Worm (Caenorhabditis elegans) whole organism, L4 larva: Measurements from ENCODE around the gene rsp-4.

ENCODE experiments used
- daf-8 ChIP-seq: fragments of 200-800 bp; sonication (Bioruptor generic); IDR thresholded peaks from 2 replicates; pipeline ENCODE4 v1.3.6; 2022; ENCODE audit warnings: missing genetic modification characterization, missing compliant biosample characterization
- lin-1 ChIP-seq: fragments of 200-800 bp; sonication (Bioruptor generic); IDR thresholded peaks from 2 replicates; pipeline ENCODE4 v1.3.6; 2022; ENCODE audit warnings: missing genetic modification reagents, missing genetic modification characterization, missing compliant biosample characterization
- lin-15B ChIP-seq: fragments of 150-350 bp; sonication (generic microtip); optimal IDR thresholded peaks from 3 replicates; lab custom pipeline; 2014; ENCODE audit warnings: missing biosample characterization, missing genetic modification characterization
- pqm-1 ChIP-seq: sonication (generic microtip); optimal IDR thresholded peaks from 2 replicates; lab custom pipeline; 2017; ENCODE audit warnings: missing biosample characterization, missing genetic modification characterization

DNA sequence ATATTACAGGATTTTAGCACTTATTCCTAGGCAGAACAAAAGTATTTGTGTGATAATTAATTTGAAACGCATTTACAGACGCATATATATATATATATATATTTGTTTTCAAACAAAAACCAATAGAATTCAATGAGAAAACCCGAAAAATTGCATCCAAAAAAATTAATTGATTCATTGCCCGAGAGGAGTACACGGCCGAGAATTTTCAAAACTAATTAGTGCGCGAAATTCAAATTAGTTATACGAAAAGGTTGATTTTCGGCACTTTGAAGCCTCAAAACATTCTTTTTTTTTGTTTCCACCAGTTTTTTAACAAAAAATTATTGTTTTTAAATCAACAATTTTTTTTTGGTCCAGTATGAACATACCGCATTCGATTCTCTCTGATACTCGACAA, 2.8 kb upstream of the rsp-4 start:
- TF ChIP-seq pqm-1 (tag; lab: Kevin White, UChicago), result no peak
- TF ChIP-seq lin-15B (tag; lab: Kevin White, UChicago), result no peak
- TF ChIP-seq daf-8 (GFP tag; lab: Robert Waterston, UW), result no peak
- TF ChIP-seq lin-1, result no peak
